Fruit fly (Drosophila melanogaster) whole organism, embryonic: Measurements from ENCODE around the gene CG15515.

Experiments
- Antp ChIP-seq: fragments of 200-800 bp; sonication (Bioruptor generic); optimal IDR thresholded peaks from 3 replicates; lab custom pipeline; 2016; ENCODE audit warnings: missing biosample characterization, missing genetic modification characterization
- CG3995 ChIP-seq: fragments of 200-800 bp; sonication (Bioruptor generic); optimal IDR thresholded peaks from 3 replicates; lab custom pipeline; 2016; ENCODE audit warnings: missing biosample characterization, missing genetic modification characterization
- crc ChIP-seq: fragments of 200-800 bp; sonication (Bioruptor generic); optimal IDR thresholded peaks from 2 replicates; lab custom pipeline; 2016; ENCODE audit warnings: missing biosample characterization, missing genetic modification characterization
- gro ChIP-seq: fragments of 200-800 bp; sonication (Bioruptor generic); optimal IDR thresholded peaks from 2 replicates; lab custom pipeline; 2016; ENCODE audit warnings: missing biosample characterization, missing genetic modification characterization

dm6 chr3R:29935756-29936155 is 30.5 kb downstream of the CG15515 start, which contains the start of the genes eIF2Balpha and Vps13B:
- TF ChIP-seq Antp (GFP tag; lab: Kevin White, UChicago) (no peak), gro (GFP tag; lab: Kevin White, UChicago) (no peak), crc (GFP tag; lab: Kevin White, UChicago) (no peak), CG3995 (GFP tag; lab: Kevin White, UChicago) (no peak)
